Fruit fly (Drosophila melanogaster): ENCODE data around the gene sgl.

Gene sgl

DNA sequence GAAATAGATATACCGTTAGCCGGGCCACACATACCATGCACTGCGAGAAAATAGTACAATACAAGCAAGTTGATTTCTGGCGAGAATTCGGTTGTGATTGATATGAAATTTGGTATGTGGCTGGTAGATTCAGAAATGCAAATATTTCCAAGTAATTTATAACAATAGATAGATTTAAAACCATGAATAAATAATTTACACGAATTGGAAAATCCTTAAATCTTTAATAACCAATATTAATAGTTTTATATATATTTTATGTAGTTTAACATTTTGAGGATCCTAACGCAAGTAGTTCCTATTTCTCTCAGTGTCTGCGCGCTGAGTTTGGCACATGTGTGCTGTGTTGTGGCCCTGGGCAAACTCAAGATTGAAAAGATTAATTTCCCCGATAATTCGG is 17.3 kb upstream of the sgl start (continued):
- TF ChIP-seq CG10979 (tag; optimal IDR thresholded peaks at IDR 0.05) (peak; percentile 74), Elba2 (GFP tag; optimal IDR thresholded peaks at IDR 0.05) (peak; percentile 13), CG10274 (GFP tag; optimal IDR thresholded peaks at IDR 0.05) (no peak), CG6689 (GFP tag; IDR thresholded peaks at IDR 0.05) (peak; percentile 64; the same call in 1 of the 2 replicates), mirr (GFP tag; optimal IDR thresholded peaks at IDR 0.05) (no peak), crp (GFP tag; optimal IDR thresholded peaks at IDR 0.05) (no peak), CG32532 (GFP tag; IDR thresholded peaks at IDR 0.05) (no peak), CG15601 (tag; optimal IDR thresholded peaks at IDR 0.05) (peak; percentile 15), chn (GFP tag; optimal IDR thresholded peaks at IDR 0.05) (no peak), Doc2 (GFP tag; IDR thresholded peaks at IDR 0.05) (no peak), trem (tag; optimal IDR thresholded peaks at IDR 0.05) (no peak), CG34376 (GFP tag; optimal IDR thresholded peaks at IDR 0.05) (no peak), CG6791 (GFP tag; IDR thresholded peaks at IDR 0.05; ENCODE audit: partially characterized antibody) (0 out of 3 replicates have a peak, but pooled peaks have one; percentile 10), tna (GFP tag; IDR thresholded peaks at IDR 0.05; ENCODE audit: partially characterized antibody) (no peak), Atf-2 (GFP tag; optimal IDR thresholded peaks at IDR 0.05) (no peak), cwo (GFP tag; optimal IDR thresholded peaks at IDR 0.05) (no peak), gcm2 (GFP tag; optimal IDR thresholded peaks at IDR 0.05) (no peak), salm (tag; optimal IDR thresholded peaks at IDR 0.05) (no peak), CG18476 (GFP tag; optimal IDR thresholded peaks at IDR 0.05) (no peak), CG1792 (GFP tag; optimal IDR thresholded peaks at IDR 0.05) (no peak), sens (GFP tag) (peak; percentile 87), nom (GFP tag; optimal IDR thresholded peaks at IDR 0.05) (no peak), pfk (GFP tag; optimal IDR thresholded peaks at IDR 0.05) (no peak), Hr39 (optimal IDR thresholded peaks at IDR 0.05) (no peak), jing (GFP tag; optimal IDR thresholded peaks at IDR 0.05) (no peak), H15 (GFP tag; IDR thresholded peaks at IDR 0.05) (no peak), CG7745 (tag; optimal IDR thresholded peaks at IDR 0.05) (no peak), zfh2 (GFP tag; optimal IDR thresholded peaks at IDR 0.05) (no peak), CG9817 (tag; optimal IDR thresholded peaks at IDR 0.05) (no peak), croc (GFP tag; conservative IDR thresholded peaks at IDR 0.05) (no peak), CG12071 (GFP tag; optimal IDR thresholded peaks at IDR 0.05) (no peak), usp (GFP tag; optimal IDR thresholded peaks at IDR 0.05) (no peak), CG13894 (tag; optimal IDR thresholded peaks at IDR 0.05) (no peak), CG8290 (GFP tag; optimal IDR thresholded peaks at IDR 0.05) (peak; percentile 13), CG8290 (tag; optimal IDR thresholded peaks at IDR 0.05) (peak in 1 of 2 experiments; percentile 18), HmgD (GFP tag; optimal IDR thresholded peaks at IDR 0.05) (no peak), caup (GFP tag; optimal IDR thresholded peaks at IDR 0.05; ENCODE audit: severe bottlenecking) (no peak), CG10267 (tag; optimal IDR thresholded peaks at IDR 0.05) (peak; percentile 55), CG8281 (tag; optimal IDR thresholded peaks at IDR 0.05) (no peak), CG9932 (GFP tag; IDR thresholded peaks at IDR 0.05) (no peak), Hmr (GFP tag; optimal IDR thresholded peaks at IDR 0.05) (peak; percentile 2), Hand (GFP tag; optimal IDR thresholded peaks at IDR 0.05) (no peak), Gsc (GFP tag; IDR thresholded peaks at IDR 0.05) (no peak), jumu (GFP tag; optimal IDR thresholded peaks at IDR 0.05) (peak; percentile 20), stwl (tag; optimal IDR thresholded peaks at IDR 0.05) (no peak), gsb (GFP tag; IDR thresholded peaks at IDR 0.05) (no peak), Dbx (GFP tag; IDR thresholded peaks at IDR 0.05) (no peak), lola (GFP tag; optimal IDR thresholded peaks at IDR 0.05) (peak in 1 of 3 experiments; percentile 83), tup (GFP tag; optimal IDR thresholded peaks at IDR 0.05) (no peak), CG11398 (GFP tag; optimal IDR thresholded peaks at IDR 0.05) (no peak), her (GFP tag; optimal IDR thresholded peaks at IDR 0.05) (no peak)

Measured in whole organism, embryonic.